Fruit fly (Drosophila melanogaster) whole organism, pupa: ENCODE results near the gene CG45218.

Experiments used
- CG10348 ChIP-seq: fragments of 200-800 bp; sonication (Bioruptor generic); IDR thresholded peaks from 2 replicates; pipeline ENCODE4 v1.3.6; 2022; ENCODE audit warnings: missing biosample characterization, missing genetic modification characterization
- CG12605 ChIP-seq: fragments of 200-800 bp; sonication (Bioruptor generic); IDR thresholded peaks from 2 replicates; pipeline ENCODE4 v1.3.6; 2022; ENCODE audit warnings: missing biosample characterization, missing genetic modification characterization
- CG13204 ChIP-seq: fragments of 200-800 bp; sonication (Bioruptor generic); optimal IDR thresholded peaks from 2 replicates; lab custom pipeline; 2018; ENCODE audit warnings: missing biosample characterization, mild to moderate bottlenecking, missing genetic modification characterization, moderate library complexity
- CG14655 ChIP-seq: fragments of 200-800 bp; sonication (Bioruptor generic); optimal IDR thresholded peaks from 3 replicates; lab custom pipeline; 2017; ENCODE audit warnings: mild to moderate bottlenecking, missing biosample characterization, missing genetic modification reagents, missing genetic modification characterization
- CG15710 ChIP-seq: fragments of 200-800 bp; sonication (Bioruptor generic); optimal IDR thresholded peaks from 2 replicates; lab custom pipeline; 2018; ENCODE audit warnings: missing biosample characterization, mild to moderate bottlenecking, missing genetic modification characterization, moderate library complexity
- CG17806 ChIP-seq: fragments of 200-800 bp; sonication (Bioruptor generic); optimal IDR thresholded peaks from 2 replicates; lab custom pipeline; 2018; ENCODE audit warnings: missing biosample characterization, mild to moderate bottlenecking, missing genetic modification characterization, moderate library complexity
- CG32121 ChIP-seq: fragments of 200-800 bp; sonication (Bioruptor generic); IDR thresholded peaks from 2 replicates; pipeline ENCODE4 v1.3.6; 2022; ENCODE audit warnings: missing biosample characterization, missing genetic modification characterization
- CG34367 ChIP-seq: fragments of 200-800 bp; sonication (Bioruptor generic); optimal IDR thresholded peaks from 2 replicates; lab custom pipeline; 2018; ENCODE audit warnings: missing biosample characterization, mild to moderate bottlenecking, missing genetic modification characterization
- CG4496 ChIP-seq: fragments of 200-800 bp; sonication (Bioruptor generic); IDR thresholded peaks from 3 replicates; pipeline ENCODE4 v1.3.6; 2022; ENCODE audit warnings: missing biosample characterization, missing genetic modification characterization
- CG8159 ChIP-seq: fragments of 200-800 bp; sonication (Bioruptor generic); optimal IDR thresholded peaks from 3 replicates; lab custom pipeline; 2018; ENCODE audit warnings: missing biosample characterization, mild to moderate bottlenecking, missing genetic modification characterization, moderate library complexity
- CG8301 ChIP-seq: fragments of 200-800 bp; sonication (Bioruptor generic); optimal IDR thresholded peaks from 2 replicates; lab custom pipeline; 2018; ENCODE audit warnings: missing biosample characterization, mild to moderate bottlenecking, missing genetic modification characterization
- CG9948 ChIP-seq: fragments of 200-800 bp; sonication (Bioruptor generic); optimal IDR thresholded peaks from 2 replicates; lab custom pipeline; 2018; ENCODE audit warnings: missing biosample characterization, mild to moderate bottlenecking, missing genetic modification characterization, moderate library complexity
- D1 ChIP-seq: fragments of 200-800 bp; sonication (Bioruptor generic); optimal IDR thresholded peaks from 2 replicates; lab custom pipeline; 2018; ENCODE audit warnings: missing biosample characterization, mild to moderate bottlenecking, missing genetic modification characterization, moderate library complexity
- EcR ChIP-seq: fragments of 200-800 bp; sonication (Bioruptor generic); optimal IDR thresholded peaks from 3 replicates; lab custom pipeline; 2019; ENCODE audit warnings: missing biosample characterization, missing genetic modification characterization, mild to moderate bottlenecking, moderate library complexity, missing genetic modification reagents
- Ets98B ChIP-seq: fragments of 200-800 bp; sonication (Bioruptor generic); IDR thresholded peaks from 2 replicates; pipeline ENCODE4 v1.3.6; 2022; ENCODE audit warnings: missing biosample characterization, missing genetic modification characterization
- Pif1A ChIP-seq: fragments of 200-800 bp; sonication (Bioruptor generic); optimal IDR thresholded peaks from 3 replicates; lab custom pipeline; 2016; ENCODE audit warnings: missing biosample characterization, missing genetic modification characterization
- Pif1B ChIP-seq: fragments of 200-800 bp; sonication (Bioruptor generic); optimal IDR thresholded peaks from 3 replicates; lab custom pipeline; 2016; ENCODE audit warnings: missing biosample characterization, missing genetic modification characterization
- Snoo ChIP-seq: fragments of 200-800 bp; sonication (Bioruptor generic); optimal IDR thresholded peaks from 3 replicates; lab custom pipeline; 2017; ENCODE audit warnings: missing biosample characterization, mild to moderate bottlenecking, missing genetic modification characterization, inconsistent platforms
- fd96Ca ChIP-seq: fragments of 200-800 bp; sonication (Bioruptor generic); IDR thresholded peaks from 3 replicates; pipeline ENCODE4 v1.3.6; 2022; ENCODE audit warnings: missing biosample characterization, missing genetic modification characterization
- gl ChIP-seq: fragments of 200-800 bp; sonication (Bioruptor generic); optimal IDR thresholded peaks from 2 replicates; lab custom pipeline; 2018; ENCODE audit warnings: missing biosample characterization, mild to moderate bottlenecking, missing genetic modification characterization
- rn ChIP-seq: fragments of 200-800 bp; sonication (Bioruptor generic); IDR thresholded peaks from 2 replicates; pipeline ENCODE4 v1.3.6; 2022; ENCODE audit warnings: missing biosample characterization, missing genetic modification characterization

The CG45218 gene

dm6 chr3R:15263946-15264345 is 26.7 kb downstream of the CG45218 start:
- no peak for TF ChIP-seq CG34367 (tag; lab: Kevin White, UChicago)
- TF ChIP-seq fd96Ca = no peak
- no peak for TF ChIP-seq gl (tag; lab: Kevin White, UChicago)
- TF ChIP-seq CG12605 (GFP tag; lab: Robert Waterston, UW) = no peak
- TF ChIP-seq CG8301 (tag; lab: Kevin White, UChicago) = no peak
- TF ChIP-seq Snoo (tag; lab: Kevin White, UChicago) = no peak
- no peak for TF ChIP-seq CG10348 (GFP tag; lab: Robert Waterston, UW)
- TF ChIP-seq Pif1A = no peak
- TF ChIP-seq CG15710 = no peak
- TF ChIP-seq CG32121 (GFP tag; lab: Robert Waterston, UW) = no peak
- TF ChIP-seq CG4496 (GFP tag; lab: Robert Waterston, UW) = no peak
- TF ChIP-seq rn (GFP tag; lab: Robert Waterston, UW) = no peak
- TF ChIP-seq Pif1B = no peak
- no peak for TF ChIP-seq CG8159

DNA sequence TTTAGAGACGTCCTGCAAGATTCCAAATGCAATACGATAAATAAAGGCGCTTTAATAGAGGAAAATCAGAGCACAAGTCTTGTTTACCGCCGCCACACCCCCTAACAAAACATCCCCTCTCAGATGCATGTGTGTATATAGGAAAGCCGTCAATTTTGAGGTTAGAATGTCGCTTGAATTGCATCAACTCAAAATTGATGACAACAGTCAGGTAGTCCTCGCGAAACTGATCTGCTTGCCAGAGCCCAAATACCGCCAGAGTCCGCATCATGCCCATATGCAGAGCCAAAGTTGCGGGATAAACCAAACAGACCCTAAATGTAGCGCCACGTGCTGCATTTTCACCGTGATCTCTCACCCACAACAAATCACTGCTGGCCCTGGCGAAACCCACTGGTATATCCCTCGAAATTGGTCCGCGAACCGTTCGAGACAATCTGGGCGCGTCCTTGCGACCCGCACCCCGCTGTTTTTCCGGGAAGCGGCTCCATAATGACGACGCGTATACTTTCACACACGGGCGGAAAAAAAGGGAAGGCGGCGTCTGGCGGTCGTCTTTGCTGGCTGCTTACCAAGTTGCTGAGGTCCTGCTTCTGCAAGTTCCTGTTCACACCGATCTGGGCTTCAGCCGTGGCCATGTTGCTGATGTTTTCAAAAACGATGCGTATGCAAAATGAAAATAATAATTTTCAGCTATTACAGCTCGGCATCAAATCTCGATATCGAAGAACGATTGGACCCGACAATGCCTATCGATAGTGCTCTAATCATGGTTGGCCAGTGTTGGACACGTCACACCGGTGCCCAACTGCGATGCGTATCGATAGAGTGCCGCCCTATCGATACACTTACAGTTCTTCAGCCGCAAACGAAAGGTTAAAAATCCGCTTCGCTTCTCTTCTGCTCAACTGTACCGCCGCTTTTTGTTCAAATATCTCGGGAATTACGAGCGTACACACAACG is 27.6 kb downstream of the CG45218 start, which contains the start of the genes eIF2gamma and Set:
TSS of gene eIF2gamma (minus strand) at position 749 of the 963 bp plus-strand sequence.
TSS of gene Set (plus strand) at position 843 of the 963 bp plus-strand sequence.
- TF ChIP-seq CG12605 (GFP tag; lab: Robert Waterston, UW) = no peak
- no peak for TF ChIP-seq D1 (tag; lab: Kevin White, UChicago)
- no peak for TF ChIP-seq CG13204 (GFP tag; lab: Kevin White, UChicago)
- TF ChIP-seq CG4496 (GFP tag; lab: Robert Waterston, UW) = no peak
- no peak for TF ChIP-seq CG14655 (GFP tag; lab: Kevin White, UChicago)
- TF ChIP-seq gl (tag; lab: Kevin White, UChicago) = no peak
- no peak for TF ChIP-seq Snoo (tag; lab: Kevin White, UChicago)
- TF ChIP-seq CG15710 = no peak
- TF ChIP-seq Pif1A = no peak
- TF ChIP-seq Pif1B = no peak
- TF ChIP-seq CG8301 (tag; lab: Kevin White, UChicago) = no peak
- TF ChIP-seq Ets98B (GFP tag; lab: Robert Waterston, UW) = no peak
- no peak for TF ChIP-seq CG17806
- TF ChIP-seq CG32121 (GFP tag; lab: Robert Waterston, UW) = no peak
- TF ChIP-seq CG34367 (tag; lab: Kevin White, UChicago) = no peak
- no peak for TF ChIP-seq rn (GFP tag; lab: Robert Waterston, UW)
- TF ChIP-seq CG8159 = no peak
- TF ChIP-seq fd96Ca = no peak

dm6 chr3R:15250454-15250853 is 40.1 kb downstream of the CG45218 start:
- TF ChIP-seq Ets98B (GFP tag; lab: Robert Waterston, UW) = peak; percentile 81
- peak; percentile 72; the same call in 2 of the 3 replicates for TF ChIP-seq CG4496 (GFP tag; lab: Robert Waterston, UW)
- TF ChIP-seq Snoo (tag; lab: Kevin White, UChicago) = no peak
- TF ChIP-seq rn (GFP tag; lab: Robert Waterston, UW) = peak; percentile 56
- peak; percentile 67 for TF ChIP-seq fd96Ca
- peak; percentile 74 for TF ChIP-seq CG15710
- TF ChIP-seq D1 (tag; lab: Kevin White, UChicago) = no peak
- TF ChIP-seq CG10348 (GFP tag; lab: Robert Waterston, UW) = no peak
- peak; percentile 62 for TF ChIP-seq CG8159
- TF ChIP-seq CG32121 (GFP tag; lab: Robert Waterston, UW) = peak; percentile 70
- peak; percentile 40 for TF ChIP-seq CG34367 (tag; lab: Kevin White, UChicago)
- peak; percentile 60 for TF ChIP-seq CG12605 (GFP tag; lab: Robert Waterston, UW)

dm6 chr3R:15249735-15250134 is 40.9 kb downstream of the CG45218 start, which contains the start of gene CG42404:
CG42404 (plus strand) TSS chr3R:15250094.
- no peak for TF ChIP-seq rn (GFP tag; lab: Robert Waterston, UW)
- TF ChIP-seq Snoo (tag; lab: Kevin White, UChicago) = no peak
- no peak for TF ChIP-seq gl (tag; lab: Kevin White, UChicago)
- TF ChIP-seq EcR (GFP tag; lab: Kevin White, UChicago) = no peak
- no peak for TF ChIP-seq CG14655 (GFP tag; lab: Kevin White, UChicago)
- no peak for TF ChIP-seq Ets98B (GFP tag; lab: Robert Waterston, UW)
- no peak for TF ChIP-seq CG9948 (tag; lab: Kevin White, UChicago)
- no peak for TF ChIP-seq CG15710
- no peak for TF ChIP-seq CG4496 (GFP tag; lab: Robert Waterston, UW)
- TF ChIP-seq CG34367 (tag; lab: Kevin White, UChicago) = no peak
- no peak for TF ChIP-seq CG17806
- TF ChIP-seq, all 21 proteins: peak for 0

DNA sequence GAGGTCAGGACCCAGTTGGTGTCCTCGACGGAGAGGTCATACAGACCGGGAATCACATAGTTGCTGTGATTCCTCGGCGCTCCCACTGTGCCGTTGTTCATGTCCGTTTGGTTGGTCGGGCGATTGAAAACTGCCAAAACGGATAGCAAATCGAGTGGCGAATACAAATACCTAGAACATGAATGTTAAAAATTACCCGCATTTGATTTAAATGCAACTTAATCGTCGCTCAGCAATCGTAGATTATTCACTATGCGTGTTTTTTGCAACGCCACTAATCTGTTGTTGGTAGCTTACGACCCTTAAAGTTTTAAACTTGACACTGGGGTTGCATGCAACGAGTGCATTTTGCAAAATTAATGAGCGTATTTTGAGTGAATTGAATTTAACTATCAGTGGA is 41.6 kb downstream of the CG45218 start, which contains the start of gene Amt:
TSS of gene Amt (minus strand) at position 101 of the 400 bp plus-strand sequence.
- TF ChIP-seq D1 (tag; lab: Kevin White, UChicago) (no peak), CG12605 (GFP tag; lab: Robert Waterston, UW) (no peak), CG17806 (no peak), Pif1A (no peak), CG15710 (no peak), fd96Ca (no peak), gl (tag; lab: Kevin White, UChicago) (no peak), CG32121 (GFP tag; lab: Robert Waterston, UW) (no peak)
